Fruit fly (Drosophila melanogaster): ENCODE results near the gene Nf-YB.
A peak's percentile ranks its signal among the peaks of the same experiment; 100 is the strongest.

The Nf-YB gene

DNA sequence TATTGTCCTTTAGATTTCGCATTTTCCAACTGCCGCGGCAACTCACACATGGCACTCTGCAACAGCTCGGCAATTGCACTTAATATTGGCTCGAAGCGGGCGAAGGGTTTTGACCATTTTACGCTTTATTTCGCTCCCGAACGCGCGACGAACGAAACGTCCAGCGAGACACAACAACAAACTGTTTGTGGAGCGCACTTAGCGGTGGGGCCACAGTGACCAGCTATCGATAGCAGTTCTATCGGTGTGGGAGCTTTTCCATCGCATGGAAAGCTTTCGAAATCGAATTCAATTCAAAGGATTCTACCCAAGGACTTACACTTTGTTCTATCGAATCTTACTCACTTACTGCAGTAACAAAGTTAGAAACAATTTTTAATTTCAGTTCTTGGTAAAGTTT is 20.9 kb downstream of the Nf-YB start, which contains the start of gene CG10631:
Gene CG10631, minus strand, starts transcription at position 189 of the 400 bp plus-strand sequence.
- TF ChIP-seq Hr83 (GFP tag; optimal IDR thresholded peaks at IDR 0.05; ENCODE audit: poor library complexity, severe bottlenecking) (peak; percentile 62), tai (GFP tag; optimal IDR thresholded peaks at IDR 0.05) (no peak)

DNA sequence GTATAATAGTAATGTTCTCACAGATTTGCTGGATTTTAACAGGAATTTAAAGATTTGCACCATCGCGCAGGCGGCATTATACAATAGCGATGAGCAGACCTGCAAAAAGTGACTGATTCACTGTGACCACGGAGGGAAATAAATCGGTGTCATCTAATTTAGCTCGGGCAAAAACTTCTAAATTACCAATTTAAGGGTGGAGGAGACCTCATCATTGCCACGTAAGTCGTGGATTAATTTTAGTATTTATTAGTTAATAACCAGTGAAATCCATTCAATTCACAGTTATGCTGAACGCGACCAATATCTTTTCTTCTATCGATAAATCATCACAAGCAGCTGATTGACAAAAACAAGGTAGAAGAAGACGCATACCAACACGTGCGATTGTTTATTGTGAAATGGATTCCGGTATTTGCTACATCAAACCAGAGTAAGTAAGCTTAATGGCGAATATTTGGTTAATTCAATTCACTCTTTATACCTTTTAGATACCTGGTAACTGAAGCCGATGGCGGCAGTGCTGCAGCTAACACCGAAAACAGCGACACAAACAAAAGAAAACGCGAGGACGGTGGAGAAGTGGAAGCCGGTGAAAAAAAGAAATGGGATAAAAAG is 22.8 kb downstream of the Nf-YB start, which contains the start of the genes CG10628 and Dus3:
Gene CG10628, minus strand, starts transcription at position 105 of the 618 bp plus-strand sequence.
Gene Dus3, plus strand, starts transcription at position 369 of the 618 bp plus-strand sequence.
- no peak for TF ChIP-seq Rel (GFP tag; optimal IDR thresholded peaks at IDR 0.05)
- TF ChIP-seq Rel (tag; optimal IDR thresholded peaks at IDR 0.05) = peak; percentile 65
- no peak for TF ChIP-seq Jra (GFP tag; optimal IDR thresholded peaks at IDR 0.05)
- TF ChIP-seq dsf (GFP tag; optimal IDR thresholded peaks at IDR 0.05; ENCODE audit: borderline replicate concordance) = no peak
- TF ChIP-seq HLH106 (tag; optimal IDR thresholded peaks at IDR 0.05) = peak; percentile 92
- peak; percentile 81 for TF ChIP-seq OdsH (GFP tag; optimal IDR thresholded peaks at IDR 0.05)
- TF ChIP-seq h (GFP tag; optimal IDR thresholded peaks at IDR 0.05) = peak; percentile 87
- TF ChIP-seq tai (GFP tag; optimal IDR thresholded peaks at IDR 0.05) = no peak
- no peak for TF ChIP-seq Abd-B (GFP tag; optimal IDR thresholded peaks at IDR 0.05)
- no peak for TF ChIP-seq Dif (GFP tag; optimal IDR thresholded peaks at IDR 0.05; ENCODE audit: partially characterized antibody)
- peak; percentile 71 for TF ChIP-seq psq (GFP tag; optimal IDR thresholded peaks at IDR 0.05)
- no peak for TF ChIP-seq jim (GFP tag; optimal IDR thresholded peaks at IDR 0.05)
- no peak for TF ChIP-seq Vsx2 (GFP tag; optimal IDR thresholded peaks at IDR 0.05; ENCODE audit: partially characterized antibody)
- TF ChIP-seq CG9705 (GFP tag; optimal IDR thresholded peaks at IDR 0.05) = peak; percentile 82
- peak; percentile 91 for TF ChIP-seq woc (GFP tag; optimal IDR thresholded peaks at IDR 0.05)
- TF ChIP-seq GATAd (GFP tag; optimal IDR thresholded peaks at IDR 0.05) = peak; percentile 17
- no peak for TF ChIP-seq Hr78 (GFP tag; optimal IDR thresholded peaks at IDR 0.05)
- peak; percentile 87 for TF ChIP-seq ey (GFP tag; optimal IDR thresholded peaks at IDR 0.05)
- TF ChIP-seq Sp1 (GFP tag; optimal IDR thresholded peaks at IDR 0.05) = peak; percentile 84
- TF ChIP-seq brk (GFP tag; optimal IDR thresholded peaks at IDR 0.05) = no peak
- TF ChIP-seq foxo (GFP tag; optimal IDR thresholded peaks at IDR 0.05) = peak; percentile 4 to 92
- TF ChIP-seq pan (optimal IDR thresholded peaks at IDR 0.05) = no peak
- TF ChIP-seq Mio (GFP tag; optimal IDR thresholded peaks at IDR 0.05) = no peak
- peak; percentile 87 for TF ChIP-seq rgr (GFP tag; optimal IDR thresholded peaks at IDR 0.05)
- TF ChIP-seq CG32264 (GFP tag; optimal IDR thresholded peaks at IDR 0.05) = peak; percentile 45
- TF ChIP-seq N (GFP tag; optimal IDR thresholded peaks at IDR 0.05) = no peak
- peak; percentile 9 for TF ChIP-seq Hr83 (GFP tag; optimal IDR thresholded peaks at IDR 0.05; ENCODE audit: poor library complexity, severe bottlenecking)
- peak; percentile 84 for TF ChIP-seq fru (GFP tag; optimal IDR thresholded peaks at IDR 0.05)
- TF ChIP-seq br (GFP tag; optimal IDR thresholded peaks at IDR 0.05) = peak; percentile 87
- TF ChIP-seq dmrt93B (GFP tag; optimal IDR thresholded peaks at IDR 0.05) = peak; percentile 82
- no peak for TF ChIP-seq Hnf4 (GFP tag; optimal IDR thresholded peaks at IDR 0.05)
- TF ChIP-seq lola (GFP tag; optimal IDR thresholded peaks at IDR 0.05) = no peak
- peak; percentile 87 for TF ChIP-seq sv (GFP tag; optimal IDR thresholded peaks at IDR 0.05)
- TF ChIP-seq sage (GFP tag; optimal IDR thresholded peaks at IDR 0.05) = no peak
- peak; percentile 88 for TF ChIP-seq Myc (optimal IDR thresholded peaks at IDR 0.05)
- no peak for TF ChIP-seq CrebA (GFP tag; optimal IDR thresholded peaks at IDR 0.05; ENCODE audit: borderline replicate concordance)
- TF ChIP-seq Dfd (GFP tag; optimal IDR thresholded peaks at IDR 0.05) = no peak
- no peak for TF ChIP-seq usp (GFP tag; optimal IDR thresholded peaks at IDR 0.05)
- TF ChIP-seq dl (GFP tag; optimal IDR thresholded peaks at IDR 0.05; ENCODE audit: insufficient read depth in 1 of 2, partially characterized antibody in 2 of 2) = no peak

dm6 chr2L:19763446-19763772 is 27.6 kb downstream of the Nf-YB start:
- TF ChIP-seq brk (GFP tag; optimal IDR thresholded peaks at IDR 0.05) (no peak), CG32264 (GFP tag; optimal IDR thresholded peaks at IDR 0.05) (no peak), dsf (GFP tag; optimal IDR thresholded peaks at IDR 0.05; ENCODE audit: borderline replicate concordance) (no peak), Hnf4 (GFP tag; optimal IDR thresholded peaks at IDR 0.05) (no peak), h (GFP tag; optimal IDR thresholded peaks at IDR 0.05) (no peak)

Data from whole organism, wandering third instar larva.